Worm (Caenorhabditis elegans): Measurements from ENCODE around the gene C13B9.2.

- TF ChIP-seq ref-1 (GFP tag; conservative IDR thresholded peaks at IDR 0.05) (no peak), med-1 (GFP tag; optimal IDR thresholded peaks at IDR 0.05; ENCODE audit: insufficient read depth) (no peak), tab-1 (GFP tag; IDR thresholded peaks at IDR 0.05) (no peak), ztf-29 (GFP tag; IDR thresholded peaks at IDR 0.05) (no peak), T22C8.4 (GFP tag; IDR thresholded peaks at IDR 0.05) (no peak), flt-1 (GFP tag; IDR thresholded peaks at IDR 0.05) (no peak), cog-1 (tag; optimal IDR thresholded peaks at IDR 0.05) (no peak)
These were observed 27.5 kb downstream of the C13B9.2 start for ce11 chrIII:6647568-6647967.
